Worm (Caenorhabditis elegans): ENCODE results near the gene srd-16.

ce11 chrV:5916862-5917261, 17.0 kb upstream of the srd-16 start:
- TF ChIP-seq tbx-11 (GFP tag; IDR thresholded peaks at IDR 0.05) (no peak), tra-4 (tag; optimal IDR thresholded peaks at IDR 0.05) (no peak), scrt-1 (GFP tag; IDR thresholded peaks at IDR 0.05) (no peak), ama-1 (optimal IDR thresholded peaks at IDR 0.05) (no peak), ceh-36 (tag; optimal IDR thresholded peaks at IDR 0.05) (no peak), hmg-4 (GFP tag; optimal IDR thresholded peaks at IDR 0.05) (no peak), tbx-37 (GFP tag; conservative IDR thresholded peaks at IDR 0.05) (no peak), ets-7 (tag; optimal IDR thresholded peaks at IDR 0.05) (no peak), flt-1 (GFP tag; IDR thresholded peaks at IDR 0.05) (no peak), aly-1 (tag; optimal IDR thresholded peaks at IDR 0.05) (no peak), hmbx-1 (tag; optimal IDR thresholded peaks at IDR 0.05) (no peak), sea-1 (GFP tag; conservative IDR thresholded peaks at IDR 0.05) (no peak), B0310.2 (tag; optimal IDR thresholded peaks at IDR 0.05) (no peak), hnd-1 (tag; optimal IDR thresholded peaks at IDR 0.05) (no peak)

Data from whole organism, early embryonic.